Fruit fly (Drosophila melanogaster) whole organism, embryonic: ENCODE measurements around the gene nmo.

Experiments
- Asciz ChIP-seq: fragments of 200-800 bp; sonication (Bioruptor generic); optimal IDR thresholded peaks from 2 replicates; lab custom pipeline; 2017; ENCODE audit warnings: missing biosample characterization, mild to moderate bottlenecking, missing genetic modification characterization, missing genetic modification reagents
- Atf6 ChIP-seq: fragments of 200-800 bp; sonication (Bioruptor generic); IDR thresholded peaks from 2 replicates; pipeline ENCODE4 v1.3.6; 2022; ENCODE audit warnings: missing biosample characterization, missing genetic modification characterization
- CG10543 ChIP-seq: fragments of 200-800 bp; sonication (Bioruptor generic); optimal IDR thresholded peaks from 3 replicates; lab custom pipeline; 2017; ENCODE audit warnings: missing biosample characterization, mild to moderate bottlenecking, missing genetic modification characterization, moderate library complexity
- CG11456 ChIP-seq: fragments of 200-800 bp; sonication (Bioruptor generic); IDR thresholded peaks from 3 replicates; pipeline ENCODE4 v1.3.6; 2022; ENCODE audit warnings: missing biosample characterization, missing genetic modification characterization
- CG13624 ChIP-seq: fragments of 200-800 bp; sonication (Bioruptor generic); optimal IDR thresholded peaks from 2 replicates; lab custom pipeline; 2016; ENCODE audit warnings: missing biosample characterization, missing genetic modification characterization
- CG13894 ChIP-seq: fragments of 200-800 bp; sonication (Bioruptor generic); optimal IDR thresholded peaks from 3 replicates; lab custom pipeline; 2018; ENCODE audit warnings: missing biosample characterization, mild to moderate bottlenecking, missing genetic modification characterization, moderate library complexity
- CG16779 ChIP-seq: fragments of 200-800 bp; sonication (Bioruptor generic); IDR thresholded peaks from 2 replicates; pipeline ENCODE4 v1.3.6; 2022; ENCODE audit warnings: missing biosample characterization, missing genetic modification characterization
- CG18476 ChIP-seq: fragments of 200-800 bp; sonication (Bioruptor generic); optimal IDR thresholded peaks from 2 replicates; lab custom pipeline; 2016; ENCODE audit warnings: missing biosample characterization, mild to moderate bottlenecking, missing genetic modification characterization
- CG18599 ChIP-seq: fragments of 200-800 bp; sonication (Bioruptor generic); optimal IDR thresholded peaks from 3 replicates; lab custom pipeline; 2017; ENCODE audit warnings: missing biosample characterization, missing genetic modification characterization, mild to moderate bottlenecking, moderate library complexity, missing genetic modification reagents
- CG2199 ChIP-seq: fragments of 200-800 bp; sonication (Bioruptor generic); IDR thresholded peaks from 3 replicates; pipeline ENCODE4 v1.3.6; 2022; ENCODE audit warnings: missing biosample characterization, missing genetic modification characterization
- CG30020 ChIP-seq: fragments of 200-800 bp; optimal IDR thresholded peaks from 2 replicates; lab custom pipeline; 2019; ENCODE audit warnings: missing biosample characterization, mild to moderate bottlenecking, missing genetic modification characterization, moderate library complexity
- CG31441 ChIP-seq: fragments of 200-800 bp; sonication (Bioruptor generic); IDR thresholded peaks from 2 replicates; pipeline ENCODE4 v1.3.6; 2022; ENCODE audit warnings: missing biosample characterization, missing genetic modification characterization
- CG32532 ChIP-seq: fragments of 200-800 bp; sonication (Bioruptor generic); IDR thresholded peaks from 2 replicates; pipeline ENCODE4 v1.3.6; 2022; ENCODE audit warnings: missing biosample characterization, missing genetic modification characterization
- CG3847 ChIP-seq: fragments of 200-800 bp; sonication (Bioruptor generic); IDR thresholded peaks from 2 replicates; pipeline ENCODE4 v1.3.6; 2022; ENCODE audit warnings: missing biosample characterization, missing genetic modification characterization
- CG6175 ChIP-seq: fragments of 200-800 bp; sonication (Bioruptor generic); IDR thresholded peaks from 3 replicates; pipeline ENCODE4 v1.3.6; 2022; ENCODE audit warnings: missing biosample characterization, missing genetic modification characterization
- CG6791 ChIP-seq: fragments of 200-800 bp; sonication (Bioruptor generic); IDR thresholded peaks from 3 replicates; pipeline ENCODE4 v1.3.6; 2022; ENCODE audit warnings: missing biosample characterization, missing genetic modification characterization; ENCODE audit not compliant: partially characterized antibody
- CG7839 ChIP-seq: fragments of 200-800 bp; sonication (Bioruptor generic); optimal IDR thresholded peaks from 3 replicates; lab custom pipeline; 2018; ENCODE audit warnings: missing biosample characterization, mild to moderate bottlenecking, missing genetic modification characterization, moderate library complexity
- Dip3 ChIP-seq: fragments of 200-800 bp; sonication (Bioruptor generic); optimal IDR thresholded peaks from 3 replicates; lab custom pipeline; 2016; ENCODE audit warnings: missing biosample characterization, missing genetic modification characterization
- Ets65A ChIP-seq: fragments of 200-800 bp; sonication (Bioruptor generic); peaks from one replicate; lab custom pipeline; 2016; ENCODE audit warnings: missing biosample characterization, missing genetic modification characterization
- HLHmδ ChIP-seq: fragments of 200-800 bp; sonication (Bioruptor generic); optimal IDR thresholded peaks from 2 replicates; lab custom pipeline; 2018; ENCODE audit warnings: missing biosample characterization, mild to moderate bottlenecking, missing genetic modification characterization, moderate library complexity
- Hey ChIP-seq: fragments of 200-800 bp; sonication (Bioruptor generic); optimal IDR thresholded peaks from 3 replicates; lab custom pipeline; 2018; ENCODE audit warnings: missing biosample characterization, mild to moderate bottlenecking, missing genetic modification characterization
- MBD-R2 ChIP-seq: fragments of 200-800 bp; sonication (Bioruptor generic); IDR thresholded peaks from 2 replicates; pipeline ENCODE4 v1.3.6; 2022; ENCODE audit warnings: missing biosample characterization, missing genetic modification characterization
- Nf-YC ChIP-seq: fragments of 200-800 bp; optimal IDR thresholded peaks from 3 replicates; lab custom pipeline; 2019; ENCODE audit warnings: missing biosample characterization, mild to moderate bottlenecking, missing genetic modification characterization, moderate library complexity
- Pdp1 ChIP-seq, 2 experiments: fragments of 200-800 bp; sonication (Bioruptor generic); optimal IDR thresholded peaks; 3 replicates each; lab custom pipeline; 2016; ENCODE audit warnings: missing biosample characterization in 2 of 2, missing genetic modification characterization in 2 of 2, mild to moderate bottlenecking in 1 of 2, moderate library complexity in 1 of 2
- Rfx ChIP-seq: fragments of 200-800 bp; sonication (Bioruptor generic); IDR thresholded peaks from 2 replicates; pipeline ENCODE4 v1.3.6; 2022; ENCODE audit warnings: missing biosample characterization, missing genetic modification characterization
- Sry-β ChIP-seq: fragments of 200-800 bp; sonication (Bioruptor generic); optimal IDR thresholded peaks from 2 replicates; lab custom pipeline; 2018; ENCODE audit warnings: missing biosample characterization, mild to moderate bottlenecking, missing genetic modification characterization, moderate library complexity
- Taf1 ChIP-seq: fragments of 200-800 bp; sonication (Bioruptor generic); IDR thresholded peaks from 2 replicates; pipeline ENCODE4 v1.3.6; 2022; ENCODE audit warnings: missing biosample characterization, missing genetic modification characterization
- abd-A ChIP-seq: fragments of 200-800 bp; sonication (Bioruptor generic); optimal IDR thresholded peaks from 3 replicates; lab custom pipeline; 2019; ENCODE audit warnings: missing biosample characterization, mild to moderate bottlenecking, missing genetic modification characterization, moderate library complexity
- cg ChIP-seq: fragments of 200-800 bp; sonication (Bioruptor generic); optimal IDR thresholded peaks from 3 replicates; lab custom pipeline; 2019; ENCODE audit warnings: missing biosample characterization, mild to moderate bottlenecking, missing genetic modification characterization, moderate library complexity
- crol ChIP-seq: fragments of 200-800 bp; sonication (Bioruptor generic); IDR thresholded peaks from 2 replicates; pipeline ENCODE4 v1.3.6; 2022; ENCODE audit warnings: missing biosample characterization, missing genetic modification characterization
- ewg ChIP-seq: fragments of 200-800 bp; sonication (Bioruptor generic); optimal IDR thresholded peaks from 3 replicates; lab custom pipeline; 2017; ENCODE audit warnings: mild to moderate bottlenecking, missing biosample characterization, missing genetic modification reagents, missing genetic modification characterization
- exex ChIP-seq: fragments of 200-800 bp; sonication (Bioruptor generic); optimal IDR thresholded peaks from 4 replicates; lab custom pipeline; 2018; ENCODE audit warnings: missing biosample characterization, mild to moderate bottlenecking, missing genetic modification characterization, moderate library complexity
- hth ChIP-seq: fragments of >200 bp; optimal IDR thresholded peaks from 2 replicates; lab custom pipeline; 2017; ENCODE audit warnings: inconsistent platforms
- lab ChIP-seq: fragments of 200-800 bp; sonication (Bioruptor generic); optimal IDR thresholded peaks from 3 replicates; lab custom pipeline; 2017; ENCODE audit warnings: missing biosample characterization, missing genetic modification characterization, mild to moderate bottlenecking, moderate library complexity, missing genetic modification reagents
- p53 ChIP-seq: fragments of 200-800 bp; sonication (Bioruptor generic); optimal IDR thresholded peaks from 2 replicates; lab custom pipeline; 2016; ENCODE audit warnings: missing biosample characterization, missing genetic modification characterization
- phol ChIP-seq: fragments of 200-800 bp; sonication (Bioruptor generic); optimal IDR thresholded peaks from 3 replicates; lab custom pipeline; 2018; ENCODE audit warnings: missing biosample characterization, mild to moderate bottlenecking, missing genetic modification characterization, moderate library complexity
- pros ChIP-seq: fragments of 200-800 bp; sonication (Bioruptor generic); optimal IDR thresholded peaks from 3 replicates; lab custom pipeline; 2019; ENCODE audit warnings: missing biosample characterization, mild to moderate bottlenecking, missing genetic modification characterization, moderate library complexity
- psq ChIP-seq: fragments of 200-800 bp; sonication (Bioruptor generic); optimal IDR thresholded peaks from 2 replicates; lab custom pipeline; 2017; ENCODE audit warnings: missing biosample characterization, missing genetic modification characterization
- sc ChIP-seq, 3 experiments: fragments of >200 bp in 2 of 3; fragments of 200-800 bp in 1 of 3; sonication (Bioruptor generic) in 1 of 3; optimal IDR thresholded peaks; 2 replicates in 2 of 3; 3 replicates in 1 of 3; lab custom pipeline; 2017; ENCODE audit warnings: mild to moderate bottlenecking in 1 of 3, missing biosample characterization in 1 of 3, missing genetic modification characterization in 1 of 3, missing genetic modification reagents in 1 of 3
- scrt ChIP-seq: fragments of 200-800 bp; sonication (Bioruptor generic); optimal IDR thresholded peaks from 2 replicates; lab custom pipeline; 2018; ENCODE audit warnings: missing biosample characterization, mild to moderate bottlenecking, missing genetic modification characterization, moderate library complexity
- sens ChIP-seq: fragments of 200-800 bp; sonication (Bioruptor generic); peaks from one replicate; lab custom pipeline; 2016; ENCODE audit warnings: missing biosample characterization, missing genetic modification characterization
- sim ChIP-seq: fragments of 200-800 bp; sonication (Bioruptor generic); IDR thresholded peaks from 2 replicates; pipeline ENCODE4 v1.3.6; 2022; ENCODE audit warnings: missing biosample characterization, missing genetic modification characterization
- sob ChIP-seq: fragments of 200-800 bp; sonication (Bioruptor generic); IDR thresholded peaks from 2 replicates; pipeline ENCODE4 v1.3.6; 2022; ENCODE audit warnings: missing biosample characterization, missing genetic modification characterization
- vvl ChIP-seq: fragments of 200-800 bp; sonication (Bioruptor generic); IDR thresholded peaks from 2 replicates; pipeline ENCODE4 v1.3.6; 2022; ENCODE audit warnings: missing biosample characterization, missing genetic modification characterization

nmo gene

dm6 chr3L:7999933-8000332, 21.1 kb downstream of the nmo start:
- TF ChIP-seq CG3847 (no peak), hth (lab: Kevin White, UChicago) (no peak), CG11456 (GFP tag; lab: Robert Waterston, UW) (no peak), exex (tag; lab: Kevin White, UChicago) (no peak), CG13894 (tag; lab: Kevin White, UChicago) (peak; percentile 64), CG18599 (GFP tag; lab: Kevin White, UChicago) (no peak), abd-A (peak; percentile 19), Ets65A (GFP tag; lab: Kevin White, UChicago) (no peak), CG2199 (GFP tag; lab: Robert Waterston, UW) (peak; percentile 79; the same call in 2 of the 3 replicates), Asciz (no peak), CG31441 (GFP tag; lab: Robert Waterston, UW) (no peak), Taf1 (GFP tag; lab: Robert Waterston, UW) (no peak), CG18476 (GFP tag; lab: Kevin White, UChicago) (no peak), Rfx (GFP tag; lab: Robert Waterston, UW) (no peak), CG7839 (no peak), CG13624 (GFP tag; lab: Kevin White, UChicago) (no peak), scrt (GFP tag; lab: Kevin White, UChicago) (no peak), CG32532 (GFP tag; lab: Robert Waterston, UW) (no peak), phol (no peak), Pdp1 (GFP tag; optimal IDR thresholded peaks at IDR 0.05; lab: Kevin White, UChicago) (peak in 1 of 2 experiments; percentile 71), CG6175 (GFP tag; lab: Robert Waterston, UW) (no peak), sc (optimal IDR thresholded peaks at IDR 0.05; lab: Kevin White, UChicago) (no peak), sc (GFP tag; optimal IDR thresholded peaks at IDR 0.05; lab: Kevin White, UChicago) (no peak), ewg (GFP tag; lab: Kevin White, UChicago) (no peak), CG30020 (tag; lab: Kevin White, UChicago) (no peak), Dip3 (no peak), psq (GFP tag; lab: Kevin White, UChicago) (no peak), vvl (GFP tag; lab: Robert Waterston, UW) (no peak), Sry-β (GFP tag; lab: Kevin White, UChicago) (no peak)

- peak; percentile 6 for TF ChIP-seq pros (GFP tag; lab: Kevin White, UChicago)
- no peak for TF ChIP-seq HLHmδ (GFP tag; lab: Kevin White, UChicago)
- peak; percentile 75 for TF ChIP-seq crol (GFP tag; lab: Robert Waterston, UW)
- 0 out of 3 replicates have a peak, but pooled peaks have one; percentile 31 for TF ChIP-seq CG6791 (GFP tag; lab: Robert Waterston, UW)
- 0 out of 2 replicates have a peak, but pooled peaks have one; percentile 17 for TF ChIP-seq MBD-R2 (GFP tag; lab: Robert Waterston, UW)
- TF ChIP-seq abd-A, result peak; percentile 90
- no peak for TF ChIP-seq p53 (GFP tag; lab: Kevin White, UChicago)
- peak; percentile 2 for TF ChIP-seq lab
- TF ChIP-seq CG16779 (GFP tag; lab: Robert Waterston, UW), result 0 out of 2 replicates have a peak, but pooled peaks have one; percentile 63
- TF ChIP-seq CG13894 (tag; lab: Kevin White, UChicago), result peak; percentile 69
- no peak for TF ChIP-seq sim (GFP tag; lab: Robert Waterston, UW)
- peak; percentile 41 for TF ChIP-seq CG10543 (GFP tag; lab: Kevin White, UChicago)
- no peak for TF ChIP-seq sens (GFP tag; lab: Kevin White, UChicago)
- TF ChIP-seq Hey (tag; lab: Kevin White, UChicago), result peak; percentile 22
- peak; percentile 69 for TF ChIP-seq Nf-YC (tag; lab: Kevin White, UChicago)
- peak; percentile 4 for TF ChIP-seq cg (GFP tag; lab: Kevin White, UChicago)
- 0 out of 2 replicates have a peak, but pooled peaks have one; percentile 38 for TF ChIP-seq Atf6 (GFP tag; lab: Robert Waterston, UW)
- 0 out of 2 replicates have a peak, but pooled peaks have one; percentile 5 for TF ChIP-seq sob
- TF ChIP-seq, all 482 proteins: peak for 14
These were observed 22.3 kb downstream of the nmo start for dm6 chr3L:8001057-8001597.
